Worm (Caenorhabditis elegans): Measurements from ENCODE around the gene lmtr-2.

lmtr-2 gene

ce11 chrV:7977701-7978461 lies 33.0 kb downstream of the lmtr-2 start, which contains the start of gene let-413 (continued):
- TF ChIP-seq ztf-1 (GFP tag; conservative IDR thresholded peaks at IDR 0.05), result no peak

- TF ChIP-seq F13H6.1 (tag; optimal IDR thresholded peaks at IDR 0.05) (no peak), egl-27 (tag; optimal IDR thresholded peaks at IDR 0.05) (no peak)
These were observed 39.5 kb downstream of the lmtr-2 start for ce11 chrV:7971376-7971775.

- TF ChIP-seq nhr-21 (tag; optimal IDR thresholded peaks at IDR 0.05) (peak; percentile 11), unc-55 (GFP tag; optimal IDR thresholded peaks at IDR 0.05) (peak; percentile 54), ceh-82 (tag; optimal IDR thresholded peaks at IDR 0.05) (no peak), lsy-2 (tag; optimal IDR thresholded peaks at IDR 0.05) (peak in 1 of 2 experiments; percentile 28)
These were observed 40.4 kb downstream of the lmtr-2 start for ce11 chrV:7970519-7970918.

ce11 chrV:7969107-7969506 lies 41.8 kb downstream of the lmtr-2 start, which contains the start of gene che-7:
che-7 (minus strand) TSS chrV:7969207.
- TF ChIP-seq nhr-11 (tag; optimal IDR thresholded peaks at IDR 0.05) (no peak), R02D3.7 (tag; optimal IDR thresholded peaks at IDR 0.05) (no peak), nhr-77 (tag; optimal IDR thresholded peaks at IDR 0.05) (no peak), nhr-25 (tag; optimal IDR thresholded peaks at IDR 0.05) (no peak), elt-3 (tag; optimal IDR thresholded peaks at IDR 0.05) (no peak), alr-1 (tag; optimal IDR thresholded peaks at IDR 0.05) (no peak), unc-39 (tag; optimal IDR thresholded peaks at IDR 0.05) (no peak), unc-62 (GFP tag; optimal IDR thresholded peaks at IDR 0.05) (no peak), ama-1 (optimal IDR thresholded peaks at IDR 0.05) (no peak), ztf-4 (tag; optimal IDR thresholded peaks at IDR 0.05) (no peak)

- no peak for TF ChIP-seq lin-39 (tag; optimal IDR thresholded peaks at IDR 0.05)
These were observed 46.5 kb downstream of the lmtr-2 start for ce11 chrV:7964429-7964828.

All from whole organism, L2 larva.